Worm (Caenorhabditis elegans) whole organism, L4 larva: ENCODE data around the gene flp-21.

Source experiments
- D1046.2 ChIP-seq: fragments of 200-800 bp; sonication (Bioruptor generic); IDR thresholded peaks from 2 replicates; pipeline ENCODE4 v1.3.6; 2022; ENCODE audit warnings: missing genetic modification characterization, missing compliant biosample characterization
- F10B5.3 ChIP-seq: sonication (generic microtip); optimal IDR thresholded peaks from 2 replicates; lab custom pipeline; 2016; ENCODE audit warnings: mild to moderate bottlenecking, missing genetic modification characterization, missing compliant biosample characterization
- F44E2.7 ChIP-seq: fragments of 200-800 bp; sonication (Bioruptor generic); IDR thresholded peaks from 2 replicates; pipeline ENCODE4 v2.1.2; 2022; ENCODE audit warnings: missing genetic modification characterization, missing compliant biosample characterization
- F49E8.2 ChIP-seq: sonication (generic microtip); optimal IDR thresholded peaks from 2 replicates; lab custom pipeline; 2016; ENCODE audit warnings: missing compliant biosample characterization, mild to moderate bottlenecking, missing genetic modification characterization, borderline replicate concordance
- T26A8.4 ChIP-seq: fragments of 200-800 bp; sonication (Bioruptor generic); IDR thresholded peaks from 2 replicates; pipeline ENCODE4 v1.3.6; 2022; ENCODE audit warnings: missing genetic modification characterization, missing compliant biosample characterization
- Y105C5A.15 ChIP-seq: fragments of 200-800 bp; sonication (Bioruptor generic); IDR thresholded peaks from 2 replicates; pipeline ENCODE4 v1.3.6; 2022; ENCODE audit warnings: missing genetic modification characterization, missing compliant biosample characterization
- Y48G9A.11 ChIP-seq: fragments of 200-800 bp; sonication (Bioruptor generic); IDR thresholded peaks from 2 replicates; pipeline ENCODE4 v1.3.6; 2022; ENCODE audit warnings: missing genetic modification reagents, missing genetic modification characterization, missing compliant biosample characterization
- aha-1 ChIP-seq: fragments of 150-350 bp; peaks from one replicate; lab custom pipeline; 2014; ENCODE audit warnings: missing biosample characterization, missing genetic modification characterization
- attf-4 ChIP-seq: sonication (generic microtip); optimal IDR thresholded peaks from 3 replicates; lab custom pipeline; 2017; ENCODE audit warnings: missing biosample characterization, missing genetic modification characterization
- ceh-28 ChIP-seq: fragments of 150-350 bp; optimal IDR thresholded peaks from 2 replicates; lab custom pipeline; 2014; ENCODE audit warnings: missing biosample characterization, missing genetic modification reagents, missing genetic modification characterization
- ceh-32 ChIP-seq: sonication (generic microtip); optimal IDR thresholded peaks from 2 replicates; lab custom pipeline; 2016; ENCODE audit warnings: mild to moderate bottlenecking, missing genetic modification characterization, missing compliant biosample characterization; ENCODE audit not compliant: poor library complexity
- ceh-62 ChIP-seq: sonication (generic microtip); optimal IDR thresholded peaks from 2 replicates; lab custom pipeline; 2017; ENCODE audit warnings: missing biosample characterization, missing genetic modification characterization
- ceh-82 ChIP-seq: sonication (generic microtip); optimal IDR thresholded peaks from 2 replicates; lab custom pipeline; 2017; ENCODE audit warnings: missing biosample characterization, missing genetic modification characterization
- ces-1 ChIP-seq: fragments of 150-350 bp; sonication (generic microtip); optimal IDR thresholded peaks from 4 replicates; lab custom pipeline; 2014; ENCODE audit warnings: missing biosample characterization, missing genetic modification reagents, missing genetic modification characterization
- dmd-9 ChIP-seq: fragments of 200-800 bp; sonication (Bioruptor generic); IDR thresholded peaks from 2 replicates; pipeline ENCODE4 v1.3.6; 2022; ENCODE audit warnings: missing genetic modification reagents, missing genetic modification characterization, missing compliant biosample characterization
- dpl-1 ChIP-seq: fragments of 150-350 bp; optimal IDR thresholded peaks from 2 replicates; lab custom pipeline; 2014; ENCODE audit warnings: missing biosample characterization, missing genetic modification reagents, missing genetic modification characterization
- duxl-1 ChIP-seq: sonication (generic microtip); optimal IDR thresholded peaks from 2 replicates; lab custom pipeline; 2016; ENCODE audit warnings: mild to moderate bottlenecking, missing genetic modification characterization, moderate library complexity, missing compliant biosample characterization; ENCODE audit not compliant: poor library complexity
- fkh-10 ChIP-seq: fragments of 150-350 bp; optimal IDR thresholded peaks from 2 replicates; lab custom pipeline; 2014; ENCODE audit warnings: missing biosample characterization, missing genetic modification reagents, missing genetic modification characterization
- gei-8 ChIP-seq: fragments of 200-800 bp; sonication (Bioruptor generic); optimal IDR thresholded peaks from 2 replicates; lab custom pipeline; 2018; ENCODE audit warnings: mild to moderate bottlenecking, missing genetic modification characterization, missing compliant biosample characterization
- hif-1 ChIP-seq, 2 experiments: sonication (generic microtip); optimal IDR thresholded peaks; 2 replicates each; lab custom pipeline; 2016 to 2017; ENCODE audit warnings: missing compliant biosample characterization in 2 of 2, missing genetic modification characterization in 2 of 2, missing genetic modification reagents in 2 of 2, missing genotype in 2 of 2, mild to moderate bottlenecking in 1 of 2
- hlh-11 ChIP-seq: fragments of 200-800 bp; sonication (Bioruptor generic); optimal IDR thresholded peaks from 2 replicates; lab custom pipeline; 2018; ENCODE audit warnings: mild to moderate bottlenecking, missing genetic modification characterization, missing compliant biosample characterization
- hlh-30 ChIP-seq: sonication (generic microtip); optimal IDR thresholded peaks from 2 replicates; lab custom pipeline; 2017; ENCODE audit warnings: antibody characterized with exemption, mild to moderate bottlenecking, missing genetic modification characterization, missing compliant biosample characterization; ENCODE audit not compliant: insufficient read depth
- hmg-1.1 ChIP-seq: fragments of 200-800 bp; sonication (Bioruptor generic); IDR thresholded peaks from 2 replicates; pipeline ENCODE4 v1.3.6; 2022; ENCODE audit warnings: missing genetic modification reagents, missing genetic modification characterization, missing compliant biosample characterization
- lin-15B ChIP-seq: fragments of 150-350 bp; sonication (generic microtip); optimal IDR thresholded peaks from 3 replicates; lab custom pipeline; 2014; ENCODE audit warnings: missing biosample characterization, missing genetic modification characterization
- lin-38 ChIP-seq: fragments of 200-800 bp; sonication (Bioruptor generic); IDR thresholded peaks from 2 replicates; pipeline ENCODE4 v1.3.6; 2022; ENCODE audit warnings: missing genetic modification reagents, missing genetic modification characterization, missing compliant biosample characterization
- mes-2 ChIP-seq: sonication (generic microtip); optimal IDR thresholded peaks from 2 replicates; lab custom pipeline; 2016; ENCODE audit warnings: missing genotype, mild to moderate bottlenecking, missing genetic modification characterization, missing compliant biosample characterization; ENCODE audit not compliant: poor library complexity, severe bottlenecking
- mxl-3 ChIP-seq: fragments of 200-800 bp; sonication (Bioruptor generic); optimal IDR thresholded peaks from 2 replicates; lab custom pipeline; 2018; ENCODE audit warnings: mild to moderate bottlenecking, missing genetic modification characterization, missing compliant biosample characterization
- nhr-10 ChIP-seq: fragments of 150-350 bp; optimal IDR thresholded peaks from 2 replicates; lab custom pipeline; 2014; ENCODE audit warnings: missing biosample characterization, missing genetic modification characterization
- nhr-102 ChIP-seq: sonication (generic microtip); optimal IDR thresholded peaks from 2 replicates; lab custom pipeline; 2016; ENCODE audit warnings: mild to moderate bottlenecking, missing genetic modification characterization, moderate library complexity, missing compliant biosample characterization
- nhr-11 ChIP-seq: fragments of 150-350 bp; optimal IDR thresholded peaks from 2 replicates; lab custom pipeline; 2014; ENCODE audit warnings: missing biosample characterization, missing genetic modification characterization
- nhr-237 ChIP-seq: sonication (generic microtip); optimal IDR thresholded peaks from 2 replicates; lab custom pipeline; 2017; ENCODE audit warnings: missing biosample characterization, missing genetic modification characterization
- nhr-25 ChIP-seq: sonication (generic microtip); optimal IDR thresholded peaks from 2 replicates; lab custom pipeline; 2017; ENCODE audit warnings: missing genetic modification characterization, mild to moderate bottlenecking, missing compliant biosample characterization, antibody characterized with exemption, moderate library complexity, borderline replicate concordance; ENCODE audit not compliant: insufficient read depth
- nhr-48 ChIP-seq: sonication (generic microtip); optimal IDR thresholded peaks from 2 replicates; lab custom pipeline; 2016; ENCODE audit warnings: mild to moderate bottlenecking, missing genetic modification characterization, missing compliant biosample characterization
- nhr-6 ChIP-seq: fragments of 150-350 bp; optimal IDR thresholded peaks from 2 replicates; lab custom pipeline; 2014; ENCODE audit warnings: missing biosample characterization, missing genetic modification characterization
- nhr-76 ChIP-seq: fragments of 150-350 bp; optimal IDR thresholded peaks from 2 replicates; lab custom pipeline; 2014; ENCODE audit warnings: missing biosample characterization, missing genetic modification characterization
- nhr-77 ChIP-seq: fragments of 150-350 bp; optimal IDR thresholded peaks from 2 replicates; lab custom pipeline; 2014; ENCODE audit warnings: missing biosample characterization, missing genetic modification characterization
- pha-4 ChIP-seq, 2 experiments: fragments of 150-350 bp in 1 of 2; fragments of 200-800 bp in 1 of 2; sonication (Bioruptor generic) in 1 of 2; IDR thresholded peaks in 1 of 2; optimal IDR thresholded peaks in 1 of 2; 2 replicates each; pipeline versions ENCODE4 v1.3.6 to Lab custom; 2014 to 2022; ENCODE audit warnings: missing genetic modification characterization in 2 of 2, missing genetic modification reagents in 2 of 2, missing biosample characterization in 1 of 2, missing compliant biosample characterization in 1 of 2
- spr-3 ChIP-seq: fragments of 200-800 bp; sonication (Bioruptor generic); optimal IDR thresholded peaks from 2 replicates; lab custom pipeline; 2018; ENCODE audit warnings: mild to moderate bottlenecking, missing genetic modification characterization, missing compliant biosample characterization
- unc-130 ChIP-seq: sonication (generic microtip); optimal IDR thresholded peaks from 2 replicates; lab custom pipeline; 2016; ENCODE audit warnings: missing genetic modification reagents, missing genetic modification characterization, missing compliant biosample characterization
- unc-62 ChIP-seq, 3 experiments: fragments of 150-350 bp in 1 of 3; sonication (generic microtip); optimal IDR thresholded peaks in 2 of 3; peaks in 1 of 3; 1 replicate in 1 of 3; 2 replicates in 2 of 3; lab custom pipeline; 2014 to 2017; ENCODE audit warnings: missing biosample characterization in 3 of 3, missing genetic modification characterization in 3 of 3, missing genetic modification reagents in 3 of 3, missing genotype in 1 of 3
- ztf-11 ChIP-seq: fragments of 150-350 bp; optimal IDR thresholded peaks from 2 replicates; lab custom pipeline; 2014; ENCODE audit warnings: missing biosample characterization, missing genetic modification characterization
- ztf-7 ChIP-seq: fragments of 150-350 bp; optimal IDR thresholded peaks from 2 replicates; lab custom pipeline; 2014; ENCODE audit warnings: missing biosample characterization, missing genetic modification characterization

flp-21 gene

ce11 chrV:7786639-7787038, 6.5 kb upstream of the flp-21 start (continued):
- TF ChIP-seq nhr-102 (tag; lab: Kevin White, UChicago) (no peak), nhr-76 (no peak), ceh-62 (tag; lab: Kevin White, UChicago) (no peak), lin-38 (GFP tag; lab: Robert Waterston, UW) (no peak), attf-4 (no peak), dpl-1 (GFP tag; lab: Kevin White, UChicago) (no peak), F49E8.2 (tag; lab: Kevin White, UChicago) (no peak), hmg-1.1 (GFP tag; lab: Robert Waterston, UW) (no peak), ztf-11 (tag; lab: Kevin White, UChicago) (no peak), T26A8.4 (GFP tag; lab: Robert Waterston, UW) (peak; percentile 44; the same call in 1 of the 2 replicates), ztf-7 (tag; lab: Kevin White, UChicago) (no peak), dmd-9 (GFP tag; lab: Robert Waterston, UW) (no peak)
- TF ChIP-seq, all 104 proteins: peak for 13

- no peak for TF ChIP-seq T26A8.4 (GFP tag; lab: Robert Waterston, UW)
- no peak for TF ChIP-seq F10B5.3 (tag; lab: Kevin White, UChicago)
- no peak for TF ChIP-seq hlh-30 (tag; lab: Kevin White, UChicago)
- TF ChIP-seq nhr-6 = no peak
- no peak for TF ChIP-seq ces-1 (GFP tag; lab: Kevin White, UChicago)
- no peak for TF ChIP-seq Y48G9A.11 (GFP tag; lab: Robert Waterston, UW)
- TF ChIP-seq spr-3 (GFP tag; lab: Kevin White, UChicago) = no peak
- TF ChIP-seq nhr-25 = no peak
- no peak for TF ChIP-seq fkh-10
- TF ChIP-seq dpl-1 (GFP tag; lab: Kevin White, UChicago) = no peak
Measured at ce11 chrV:7798079-7798478, 4.9 kb downstream of the flp-21 start, which contains the start of gene ZK742.7. Gene ZK742.7, plus strand, starts transcription at chrV:7798379.

ce11 chrV:7803563-7803962, 10.4 kb downstream of the flp-21 start:
- TF ChIP-seq nhr-48 (tag; lab: Kevin White, UChicago) (no peak), nhr-237 (tag; lab: Kevin White, UChicago) (no peak), aha-1 (no peak), hlh-30 (tag; lab: Kevin White, UChicago) (no peak), dmd-9 (GFP tag; lab: Robert Waterston, UW) (no peak), nhr-10 (tag; lab: Kevin White, UChicago) (no peak), D1046.2 (GFP tag; lab: Robert Waterston, UW) (no peak), F44E2.7 (GFP tag; lab: Robert Waterston, UW) (no peak), ceh-32 (tag; lab: Kevin White, UChicago) (no peak), Y105C5A.15 (no peak)

- TF ChIP-seq ceh-28 (peak; percentile 9), nhr-11 (tag; lab: Kevin White, UChicago) (peak; percentile 40), dpl-1 (GFP tag; lab: Kevin White, UChicago) (peak; percentile 50), mes-2 (peak; percentile 14), aha-1 (peak; percentile 96), hif-1 (tag; optimal IDR thresholded peaks at IDR 0.05; lab: Kevin White, UChicago) (peak in 1 of 2 experiments; percentile 49), duxl-1 (peak; percentile 12), mxl-3 (GFP tag; lab: Kevin White, UChicago) (peak; percentile 66), nhr-77 (tag; lab: Kevin White, UChicago) (peak; percentile 39), unc-62 (GFP tag; optimal IDR thresholded peaks at IDR 0.05 in 1 of 2; lab: Kevin White, UChicago) (peak in 1 of 2 experiments; percentile 98), unc-62 (tag; optimal IDR thresholded peaks at IDR 0.05; lab: Kevin White, UChicago) (no peak), unc-130 (GFP tag; lab: Kevin White, UChicago) (no peak), fkh-10 (peak; percentile 8), hlh-30 (tag; lab: Kevin White, UChicago) (peak; percentile 93), lin-15B (tag; lab: Kevin White, UChicago) (no peak), pha-4 (GFP tag; IDR thresholded peaks at IDR 0.05; lab: Robert Waterston, UW) (no peak), pha-4 (tag; optimal IDR thresholded peaks at IDR 0.05; lab: Kevin White, UChicago) (peak; percentile 76), hlh-11 (peak; percentile 51), nhr-48 (tag; lab: Kevin White, UChicago) (peak; percentile 24), gei-8 (GFP tag; lab: Kevin White, UChicago) (no peak), hmg-1.1 (GFP tag; lab: Robert Waterston, UW) (peak; percentile 38; the same call in 1 of the 2 replicates), ceh-82 (no peak)
Measured at ce11 chrV:7804064-7804800, 11.1 kb downstream of the flp-21 start, which contains the start of gene uvs-1. Gene uvs-1, minus strand, starts transcription at chrV:7804208.
